Fruit fly (Drosophila melanogaster): ENCODE results near the gene Tsp3A.

Gene Tsp3A

dm6 chrX:2663416-2663815 lies 43.9 kb upstream of the Tsp3A start (continued):
- TF ChIP-seq gcm (GFP tag; optimal IDR thresholded peaks at IDR 0.05) (no peak), Dref (GFP tag; IDR thresholded peaks at IDR 0.05) (no peak), CG16779 (GFP tag; IDR thresholded peaks at IDR 0.05) (no peak), Med (GFP tag) (peak; percentile 35), HLH54F (GFP tag; optimal IDR thresholded peaks at IDR 0.05) (no peak), Meics (GFP tag; optimal IDR thresholded peaks at IDR 0.05) (peak; percentile 21), CG6813 (GFP tag; optimal IDR thresholded peaks at IDR 0.05) (peak; percentile 21), Hmr (GFP tag; optimal IDR thresholded peaks at IDR 0.05) (peak; percentile 50), Fer1 (GFP tag; optimal IDR thresholded peaks at IDR 0.05) (peak; percentile 35), caup (GFP tag; optimal IDR thresholded peaks at IDR 0.05; ENCODE audit: severe bottlenecking) (peak; percentile 36)

dm6 chrX:2662540-2663133 lies 43.1 kb upstream of the Tsp3A start:
- TF ChIP-seq dimm (GFP tag; IDR thresholded peaks at IDR 0.05), result no peak
- no peak for TF ChIP-seq hth (optimal IDR thresholded peaks at IDR 0.05)
- no peak for TF ChIP-seq pan (optimal IDR thresholded peaks at IDR 0.05)
- peak in 1 of 2 experiments; percentile 7 for TF ChIP-seq pan (GFP tag; optimal IDR thresholded peaks at IDR 0.05 in 1 of 2, IDR thresholded peaks at IDR 0.05 in 1 of 2)
- TF ChIP-seq zfh1 (GFP tag; IDR thresholded peaks at IDR 0.05), result 0 out of 3 replicates have a peak, but pooled peaks have one; percentile 12

dm6 chrX:2661758-2662157 lies 42.2 kb upstream of the Tsp3A start:
- TF ChIP-seq Dbx (GFP tag; IDR thresholded peaks at IDR 0.05) (no peak), eyg (GFP tag; optimal IDR thresholded peaks at IDR 0.05) (no peak), CG16815 (GFP tag; optimal IDR thresholded peaks at IDR 0.05) (no peak), sens (GFP tag) (peak; percentile 49), CG8290 (GFP tag; optimal IDR thresholded peaks at IDR 0.05) (no peak), CG8290 (tag; optimal IDR thresholded peaks at IDR 0.05) (peak in 1 of 2 experiments; percentile 6), Ets65A (GFP tag) (no peak), crol (GFP tag; IDR thresholded peaks at IDR 0.05) (peak; percentile 81), tx (GFP tag; optimal IDR thresholded peaks at IDR 0.05) (no peak), ci (GFP tag; IDR thresholded peaks at IDR 0.05) (0 out of 3 replicates have a peak, but pooled peaks have one; percentile 43), crc (GFP tag; optimal IDR thresholded peaks at IDR 0.05) (no peak), H2.0 (GFP tag; IDR thresholded peaks at IDR 0.05) (no peak), org-1 (GFP tag; optimal IDR thresholded peaks at IDR 0.05) (no peak), chinmo (GFP tag; IDR thresholded peaks at IDR 0.05; ENCODE audit: partially characterized antibody) (no peak), pb (GFP tag; optimal IDR thresholded peaks at IDR 0.05) (no peak), Rfx (GFP tag; IDR thresholded peaks at IDR 0.05) (no peak)

dm6 chrX:2659430-2660075 lies 40.0 kb upstream of the Tsp3A start:
- TF ChIP-seq CG6765 (GFP tag; optimal IDR thresholded peaks at IDR 0.05) (no peak), CG18262 (tag; optimal IDR thresholded peaks at IDR 0.05) (peak; percentile 6), Fer3 (tag; optimal IDR thresholded peaks at IDR 0.05) (no peak), NFAT (GFP tag; IDR thresholded peaks at IDR 0.05) (no peak), CG10366 (GFP tag; IDR thresholded peaks at IDR 0.05) (no peak), CG8290 (GFP tag; optimal IDR thresholded peaks at IDR 0.05) (no peak), CG8290 (tag; optimal IDR thresholded peaks at IDR 0.05) (no peak), HLHmδ (GFP tag; optimal IDR thresholded peaks at IDR 0.05) (peak; percentile 49), CG1832 (GFP tag; optimal IDR thresholded peaks at IDR 0.05) (no peak), cad (GFP tag; optimal IDR thresholded peaks at IDR 0.05) (no peak), zfh1 (GFP tag; IDR thresholded peaks at IDR 0.05) (0 out of 3 replicates have a peak, but pooled peaks have one; percentile 3), sens (GFP tag) (peak; percentile 79), cg (GFP tag; optimal IDR thresholded peaks at IDR 0.05) (no peak), pfk (GFP tag; optimal IDR thresholded peaks at IDR 0.05) (peak; percentile 31), ci (GFP tag; IDR thresholded peaks at IDR 0.05) (peak; percentile 61; the same call in 2 of the 3 replicates), CG33213 (GFP tag; optimal IDR thresholded peaks at IDR 0.05) (no peak), onecut (GFP tag; IDR thresholded peaks at IDR 0.05) (peak; percentile 37), CG18476 (GFP tag; optimal IDR thresholded peaks at IDR 0.05) (no peak), CG6254 (GFP tag; optimal IDR thresholded peaks at IDR 0.05) (peak; percentile 54), CG10959 (GFP tag; IDR thresholded peaks at IDR 0.05) (0 out of 2 replicates have a peak, but pooled peaks have one; percentile 23), gem (tag; optimal IDR thresholded peaks at IDR 0.05) (peak; percentile 2)
